Fruit fly (Drosophila melanogaster) whole organism, prepupa: ENCODE data around the gene superdeath.
A peak's percentile ranks its signal among the peaks of the same experiment; 100 is the strongest.

ENCODE experiments used
- CG10631 ChIP-seq: fragments of 200-800 bp; sonication (Bioruptor generic); optimal IDR thresholded peaks from 2 replicates; lab custom pipeline; 2016; ENCODE audit warnings: missing biosample characterization, missing genetic modification characterization
- CG10669 ChIP-seq: fragments of 200-800 bp; sonication (Bioruptor generic); optimal IDR thresholded peaks from 3 replicates; lab custom pipeline; 2018; ENCODE audit warnings: missing biosample characterization, mild to moderate bottlenecking, missing genetic modification characterization, moderate library complexity
- CG11902 ChIP-seq: fragments of 200-800 bp; sonication (Bioruptor generic); optimal IDR thresholded peaks from 3 replicates; lab custom pipeline; 2016; ENCODE audit warnings: missing biosample characterization, missing genetic modification characterization
- CG1621 ChIP-seq: fragments of 200-800 bp; sonication (Bioruptor generic); optimal IDR thresholded peaks from 3 replicates; lab custom pipeline; 2018; ENCODE audit warnings: missing biosample characterization, mild to moderate bottlenecking, missing genetic modification characterization
- CG3032 ChIP-seq: fragments of 200-800 bp; optimal IDR thresholded peaks from 2 replicates; lab custom pipeline; 2019; ENCODE audit warnings: missing biosample characterization, mild to moderate bottlenecking, missing genetic modification characterization, moderate library complexity
- CG31627 ChIP-seq: fragments of 200-800 bp; sonication (Bioruptor generic); optimal IDR thresholded peaks from 3 replicates; lab custom pipeline; 2016; ENCODE audit warnings: missing biosample characterization, missing genetic modification characterization
- CG34406 ChIP-seq: fragments of 200-800 bp; sonication (Bioruptor generic); optimal IDR thresholded peaks from 3 replicates; lab custom pipeline; 2016; ENCODE audit warnings: missing biosample characterization, missing genetic modification characterization
- CG3919 ChIP-seq: fragments of 200-800 bp; sonication (Bioruptor generic); optimal IDR thresholded peaks from 3 replicates; lab custom pipeline; 2016; ENCODE audit warnings: missing biosample characterization, missing genetic modification characterization
- CG6276 ChIP-seq: fragments of 200-800 bp; sonication (Bioruptor generic); optimal IDR thresholded peaks from 2 replicates; lab custom pipeline; 2017; ENCODE audit warnings: missing biosample characterization, mild to moderate bottlenecking, missing genetic modification characterization
- CG6792 ChIP-seq: fragments of 200-800 bp; sonication (Bioruptor generic); optimal IDR thresholded peaks from 3 replicates; lab custom pipeline; 2016; ENCODE audit warnings: missing biosample characterization, missing genetic modification characterization
- CG6808 ChIP-seq: fragments of 200-800 bp; sonication (Bioruptor generic); optimal IDR thresholded peaks from 3 replicates; lab custom pipeline; 2017; ENCODE audit warnings: missing biosample characterization, missing genetic modification characterization, mild to moderate bottlenecking, moderate library complexity, missing genetic modification reagents
- CG6854 ChIP-seq: fragments of 200-800 bp; sonication (Bioruptor generic); optimal IDR thresholded peaks from 2 replicates; lab custom pipeline; 2017; ENCODE audit warnings: missing biosample characterization, mild to moderate bottlenecking, missing genetic modification characterization
- CG8119 ChIP-seq: fragments of 200-800 bp; sonication (Bioruptor generic); IDR thresholded peaks from 3 replicates; pipeline ENCODE4 v1.3.6; 2022; ENCODE audit warnings: missing biosample characterization, missing genetic modification characterization
- CG9139 ChIP-seq: fragments of 200-800 bp; sonication (Bioruptor generic); optimal IDR thresholded peaks from 3 replicates; lab custom pipeline; 2017; ENCODE audit warnings: missing biosample characterization, mild to moderate bottlenecking, missing genetic modification characterization
- Eip78C ChIP-seq: fragments of 200-800 bp; sonication (Bioruptor generic); peaks from one replicate; lab custom pipeline; 2016; ENCODE audit warnings: missing biosample characterization, missing genetic modification characterization
- Ets21C ChIP-seq: fragments of 200-800 bp; sonication (Bioruptor generic); optimal IDR thresholded peaks from 3 replicates; lab custom pipeline; 2016; ENCODE audit warnings: missing biosample characterization, missing genetic modification characterization
- Ets96B ChIP-seq: fragments of 200-800 bp; optimal IDR thresholded peaks from 2 replicates; lab custom pipeline; 2019; ENCODE audit warnings: missing biosample characterization, mild to moderate bottlenecking, missing genetic modification characterization, moderate library complexity
- Hr38 ChIP-seq: sonication (Bioruptor generic); optimal IDR thresholded peaks from 2 replicates; lab custom pipeline; 2016; ENCODE audit warnings: missing biosample characterization, missing genetic modification characterization
- Hr39 ChIP-seq: fragments of 200-800 bp; sonication (Bioruptor generic); optimal IDR thresholded peaks from 2 replicates; lab custom pipeline; 2016; ENCODE audit warnings: missing biosample characterization, missing genetic modification characterization
- Met ChIP-seq: fragments of 200-800 bp; sonication (Bioruptor generic); optimal IDR thresholded peaks from 3 replicates; lab custom pipeline; 2016; ENCODE audit warnings: missing biosample characterization, missing genetic modification characterization
- Smox ChIP-seq: fragments of 200-800 bp; sonication (Bioruptor generic); optimal IDR thresholded peaks from 3 replicates; lab custom pipeline; 2016; ENCODE audit warnings: missing biosample characterization, missing genetic modification characterization
- Sox15 ChIP-seq: fragments of 200-800 bp; sonication (Bioruptor generic); optimal IDR thresholded peaks from 3 replicates; lab custom pipeline; 2016; ENCODE audit warnings: missing biosample characterization, missing genetic modification characterization
- cyc ChIP-seq: fragments of 200-800 bp; sonication (Bioruptor generic); optimal IDR thresholded peaks from 3 replicates; lab custom pipeline; 2016; ENCODE audit warnings: missing biosample characterization, missing genetic modification characterization
- dsx ChIP-seq: fragments of 200-800 bp; optimal IDR thresholded peaks from 3 replicates; lab custom pipeline; 2019; ENCODE audit warnings: missing biosample characterization, mild to moderate bottlenecking, missing genetic modification characterization, moderate library complexity; ENCODE audit not compliant: poor library complexity, severe bottlenecking
- eg ChIP-seq: fragments of 200-800 bp; sonication (Bioruptor generic); IDR thresholded peaks from 3 replicates; pipeline ENCODE4 v1.3.6; 2022; ENCODE audit warnings: missing biosample characterization, missing genetic modification characterization
- fd59A ChIP-seq: fragments of 200-800 bp; sonication (Bioruptor generic); optimal IDR thresholded peaks from 2 replicates; lab custom pipeline; 2017; ENCODE audit warnings: missing biosample characterization, mild to moderate bottlenecking, missing genetic modification characterization, missing genetic modification reagents
- fkh ChIP-seq: fragments of 200-800 bp; sonication (Bioruptor generic); optimal IDR thresholded peaks from 3 replicates; lab custom pipeline; 2017; ENCODE audit warnings: missing biosample characterization, mild to moderate bottlenecking, missing genetic modification characterization, moderate library complexity
- lz ChIP-seq: fragments of 200-800 bp; sonication (Bioruptor generic); optimal IDR thresholded peaks from 3 replicates; lab custom pipeline; 2016; ENCODE audit warnings: missing biosample characterization, missing genetic modification characterization
- net ChIP-seq: fragments of 200-800 bp; sonication (Bioruptor generic); optimal IDR thresholded peaks from 3 replicates; lab custom pipeline; 2016; ENCODE audit warnings: missing biosample characterization, missing genetic modification characterization
- salr ChIP-seq, 2 experiments: fragments of 200-800 bp; sonication (Bioruptor generic); optimal IDR thresholded peaks; 3 replicates each; lab custom pipeline; 2016 to 2018; ENCODE audit warnings: missing biosample characterization in 2 of 2, missing genetic modification characterization in 2 of 2, mild to moderate bottlenecking in 1 of 2
- spab ChIP-seq: fragments of 200-800 bp; sonication (Bioruptor generic); optimal IDR thresholded peaks from 2 replicates; lab custom pipeline; 2017; ENCODE audit warnings: missing biosample characterization, mild to moderate bottlenecking, missing genetic modification characterization, missing genetic modification reagents
- svp ChIP-seq: fragments of 200-800 bp; sonication (Bioruptor generic); peaks from one replicate; lab custom pipeline; 2016; ENCODE audit warnings: missing biosample characterization, missing genetic modification characterization
- vri ChIP-seq: fragments of 200-800 bp; sonication (Bioruptor generic); optimal IDR thresholded peaks from 3 replicates; lab custom pipeline; 2016; ENCODE audit warnings: missing biosample characterization, mild to moderate bottlenecking, missing genetic modification characterization

superdeath gene

dm6 chr3R:29096009-29096443 is 42.4 kb upstream of the superdeath start (continued):
- TF ChIP-seq svp (GFP tag; lab: Kevin White, UChicago) (peak; percentile 96), CG3919 (peak; percentile 78), Sox15 (peak; percentile 61), CG10631 (peak; percentile 82), spab (GFP tag; lab: Kevin White, UChicago) (peak; percentile 83), CG6808 (GFP tag; lab: Kevin White, UChicago) (no peak), Hr39 (GFP tag; lab: Kevin White, UChicago) (peak; percentile 91), CG10669 (GFP tag; lab: Kevin White, UChicago) (peak; percentile 87), CG3032 (tag; lab: Kevin White, UChicago) (peak; percentile 83), Eip78C (peak; percentile 96), fd59A (GFP tag; lab: Kevin White, UChicago) (peak; percentile 81), Smox (GFP tag; lab: Kevin White, UChicago) (no peak), cyc (GFP tag; lab: Kevin White, UChicago) (peak; percentile 85), dsx (peak; percentile 83), Ets96B (tag; lab: Kevin White, UChicago) (peak; percentile 86), CG6792 (GFP tag; lab: Kevin White, UChicago) (peak; percentile 82), CG6276 (GFP tag; lab: Kevin White, UChicago) (no peak), net (peak; percentile 68), vri (GFP tag; lab: Kevin White, UChicago) (no peak), eg (GFP tag; lab: Robert Waterston, UW) (0 out of 3 replicates have a peak, but pooled peaks have one; percentile 25), Ets21C (GFP tag; lab: Kevin White, UChicago) (peak; percentile 85), CG8119 (GFP tag; lab: Robert Waterston, UW) (no peak; the same call in 2 of the 3 replicates), CG34406 (GFP tag; lab: Kevin White, UChicago) (peak; percentile 67), CG1621 (tag; lab: Kevin White, UChicago) (peak; percentile 72), CG6854 (GFP tag; lab: Kevin White, UChicago) (peak; percentile 22), CG11902 (GFP tag; lab: Kevin White, UChicago) (peak; percentile 59), Hr38 (no peak)

dm6 chr3R:29098022-29098421 is 40.4 kb upstream of the superdeath start:
- TF ChIP-seq Met (GFP tag; lab: Kevin White, UChicago) (no peak), CG31627 (GFP tag; lab: Kevin White, UChicago) (no peak)

- no peak for TF ChIP-seq net
- no peak for TF ChIP-seq Sox15
- TF ChIP-seq CG9139 (GFP tag; lab: Kevin White, UChicago) = no peak
- TF ChIP-seq salr (GFP tag; optimal IDR thresholded peaks at IDR 0.05; lab: Kevin White, UChicago) = no peak
Observed at dm6 chr3R:29103227-29103626, 35.2 kb upstream of the superdeath start.

- TF ChIP-seq Hr38 = no peak
- peak; percentile 54 for TF ChIP-seq fkh (GFP tag; lab: Kevin White, UChicago)
- no peak for TF ChIP-seq dsx
- TF ChIP-seq CG6854 (GFP tag; lab: Kevin White, UChicago) = no peak
- TF ChIP-seq lz (GFP tag; lab: Kevin White, UChicago) = no peak
- TF ChIP-seq CG9139 (GFP tag; lab: Kevin White, UChicago) = no peak
- no peak for TF ChIP-seq CG34406 (GFP tag; lab: Kevin White, UChicago)
Observed at dm6 chr3R:29111795-29112194, 26.7 kb upstream of the superdeath start.
